Fruit fly (Drosophila melanogaster) whole organism, embryonic: ENCODE data around the gene CG10638.

Experiments
- Atf3 ChIP-seq: fragments of 200-800 bp; sonication (Bioruptor generic); optimal IDR thresholded peaks from 3 replicates; lab custom pipeline; 2016; ENCODE audit warnings: missing biosample characterization, missing genetic modification characterization
- CG10274 ChIP-seq: fragments of 200-800 bp; sonication (Bioruptor generic); optimal IDR thresholded peaks from 3 replicates; lab custom pipeline; 2017; ENCODE audit warnings: missing biosample characterization, mild to moderate bottlenecking, missing genetic modification characterization
- CG10565 ChIP-seq: fragments of 200-800 bp; sonication (Bioruptor generic); optimal IDR thresholded peaks from 3 replicates; lab custom pipeline; 2016; ENCODE audit warnings: missing biosample characterization, mild to moderate bottlenecking, missing genetic modification characterization
- CG10654 ChIP-seq: fragments of 200-800 bp; sonication (Bioruptor generic); optimal IDR thresholded peaks from 2 replicates; lab custom pipeline; 2016; ENCODE audit warnings: missing biosample characterization, missing genetic modification characterization
- CG13296 ChIP-seq: fragments of 200-800 bp; sonication (Bioruptor generic); optimal IDR thresholded peaks from 3 replicates; lab custom pipeline; 2018; ENCODE audit warnings: missing biosample characterization, mild to moderate bottlenecking, missing genetic modification characterization
- CG17802 ChIP-seq: fragments of 200-800 bp; sonication (Bioruptor generic); optimal IDR thresholded peaks from 2 replicates; lab custom pipeline; 2018; ENCODE audit warnings: missing biosample characterization, mild to moderate bottlenecking, missing genetic modification characterization, moderate library complexity
- CG34422 ChIP-seq: fragments of 200-800 bp; sonication (Bioruptor generic); IDR thresholded peaks from 3 replicates; pipeline ENCODE4 v1.3.6; 2022; ENCODE audit warnings: missing biosample characterization, missing genetic modification characterization
- CG3726 ChIP-seq: fragments of 200-800 bp; sonication (Bioruptor generic); IDR thresholded peaks from 3 replicates; pipeline ENCODE4, ENCODE4 v1.3.6; 2022; ENCODE audit warnings: missing biosample characterization, missing genetic modification characterization
- CG3847 ChIP-seq: fragments of 200-800 bp; sonication (Bioruptor generic); IDR thresholded peaks from 2 replicates; pipeline ENCODE4 v1.3.6; 2022; ENCODE audit warnings: missing biosample characterization, missing genetic modification characterization
- CG4617 ChIP-seq: fragments of 200-800 bp; sonication (Bioruptor generic); optimal IDR thresholded peaks from 3 replicates; lab custom pipeline; 2016; ENCODE audit warnings: missing biosample characterization, missing genetic modification characterization, borderline replicate concordance
- CG5180 ChIP-seq: fragments of 200-800 bp; sonication (Bioruptor generic); optimal IDR thresholded peaks from 3 replicates; lab custom pipeline; 2017; ENCODE audit warnings: missing biosample characterization, missing genetic modification characterization, mild to moderate bottlenecking, moderate library complexity, missing genetic modification reagents
- CG6254 ChIP-seq: fragments of 200-800 bp; sonication (Bioruptor generic); optimal IDR thresholded peaks from 3 replicates; lab custom pipeline; 2017; ENCODE audit warnings: mild to moderate bottlenecking, missing biosample characterization, missing genetic modification reagents, missing genetic modification characterization
- CG6654 ChIP-seq: fragments of 200-800 bp; sonication (Bioruptor generic); optimal IDR thresholded peaks from 2 replicates; lab custom pipeline; 2017; ENCODE audit warnings: missing biosample characterization, mild to moderate bottlenecking, missing genetic modification characterization
- CG7963 ChIP-seq: fragments of 200-800 bp; sonication (Bioruptor generic); IDR thresholded peaks from 3 replicates; pipeline ENCODE4 v1.3.6; 2022; ENCODE audit warnings: missing biosample characterization, missing genetic modification characterization; ENCODE audit not compliant: partially characterized antibody
- CG7987 ChIP-seq: fragments of 200-800 bp; sonication (Bioruptor generic); optimal IDR thresholded peaks from 2 replicates; lab custom pipeline; 2018; ENCODE audit warnings: missing biosample characterization, mild to moderate bottlenecking, missing genetic modification characterization, moderate library complexity
- CG8290 ChIP-seq, 3 experiments: fragments of 200-800 bp; sonication (Bioruptor generic); optimal IDR thresholded peaks; 2 replicates each; lab custom pipeline; 2016 to 2019; ENCODE audit warnings: missing biosample characterization in 3 of 3, missing genetic modification characterization in 3 of 3, mild to moderate bottlenecking in 2 of 3, moderate library complexity in 1 of 3
- CG8359 ChIP-seq: fragments of 200-800 bp; sonication (Bioruptor generic); optimal IDR thresholded peaks from 2 replicates; lab custom pipeline; 2017; ENCODE audit warnings: missing biosample characterization, mild to moderate bottlenecking, missing genetic modification characterization, borderline replicate concordance
- CG9437 ChIP-seq: fragments of 200-800 bp; sonication (Bioruptor generic); optimal IDR thresholded peaks from 2 replicates; lab custom pipeline; 2018; ENCODE audit warnings: missing biosample characterization, mild to moderate bottlenecking, missing genetic modification characterization
- Deaf1 ChIP-seq: fragments of 200-800 bp; optimal IDR thresholded peaks from 3 replicates; lab custom pipeline; 2019; ENCODE audit warnings: missing biosample characterization, mild to moderate bottlenecking, missing genetic modification characterization, moderate library complexity
- Elba2 ChIP-seq: fragments of 200-800 bp; sonication (Bioruptor generic); optimal IDR thresholded peaks from 3 replicates; lab custom pipeline; 2016; ENCODE audit warnings: missing biosample characterization, missing genetic modification characterization
- Gug ChIP-seq: fragments of 200-800 bp; sonication (Bioruptor generic); IDR thresholded peaks from 4 replicates; pipeline ENCODE4 v1.3.6; 2022; ENCODE audit warnings: missing biosample characterization, missing genetic modification characterization
- Hmr ChIP-seq: fragments of 200-800 bp; sonication (Bioruptor generic); optimal IDR thresholded peaks from 3 replicates; lab custom pipeline; 2017; ENCODE audit warnings: mild to moderate bottlenecking, missing biosample characterization, missing genetic modification reagents, missing genetic modification characterization
- Oli ChIP-seq: fragments of 200-800 bp; sonication (Bioruptor generic); optimal IDR thresholded peaks from 2 replicates; lab custom pipeline; 2018; ENCODE audit warnings: missing biosample characterization, mild to moderate bottlenecking, missing genetic modification characterization, moderate library complexity
- Poxn ChIP-seq: fragments of 200-800 bp; sonication (Bioruptor generic); IDR thresholded peaks from 2 replicates; pipeline ENCODE4 v1.3.6; 2022; ENCODE audit warnings: missing biosample characterization, missing genetic modification characterization
- Sox100B ChIP-seq: fragments of 200-800 bp; sonication (Bioruptor generic); optimal IDR thresholded peaks from 3 replicates; lab custom pipeline; 2018; ENCODE audit warnings: missing biosample characterization, mild to moderate bottlenecking, missing genetic modification characterization
- TFAM ChIP-seq: fragments of 200-800 bp; sonication (Bioruptor generic); optimal IDR thresholded peaks from 2 replicates; lab custom pipeline; 2017; ENCODE audit warnings: missing biosample characterization, missing genetic modification characterization, inconsistent platforms
- Trl ChIP-seq, 3 experiments: fragments of >200 bp in 2 of 3; fragments of 200-800 bp in 1 of 3; sonication (Bioruptor generic) in 1 of 3; optimal IDR thresholded peaks; 2 replicates in 1 of 3; 3 replicates in 2 of 3; lab custom pipeline; 2016 to 2017; ENCODE audit warnings: missing biosample characterization in 1 of 3, missing genetic modification characterization in 1 of 3
- ac ChIP-seq: fragments of 200-800 bp; sonication (Bioruptor generic); optimal IDR thresholded peaks from 3 replicates; lab custom pipeline; 2017; ENCODE audit warnings: missing biosample characterization, mild to moderate bottlenecking, missing genetic modification characterization
- az2 ChIP-seq: fragments of 200-800 bp; sonication (Bioruptor generic); optimal IDR thresholded peaks from 3 replicates; lab custom pipeline; 2016; ENCODE audit warnings: missing biosample characterization, missing genetic modification characterization
- bigmax ChIP-seq: fragments of 200-800 bp; sonication (Bioruptor generic); optimal IDR thresholded peaks from 2 replicates; lab custom pipeline; 2018; ENCODE audit warnings: missing biosample characterization, mild to moderate bottlenecking, missing genetic modification characterization
- cato ChIP-seq: fragments of 200-800 bp; sonication (Bioruptor generic); optimal IDR thresholded peaks from 2 replicates; lab custom pipeline; 2016; ENCODE audit warnings: missing biosample characterization, missing genetic modification characterization, borderline replicate concordance
- caup ChIP-seq: fragments of 200-800 bp; sonication (Bioruptor generic); optimal IDR thresholded peaks from 3 replicates; lab custom pipeline; 2017; ENCODE audit warnings: missing biosample characterization, mild to moderate bottlenecking, missing genetic modification characterization, moderate library complexity; ENCODE audit not compliant: severe bottlenecking
- danr ChIP-seq: fragments of 200-800 bp; sonication (Bioruptor generic); IDR thresholded peaks from 2 replicates; pipeline ENCODE4 v1.3.6; 2022; ENCODE audit warnings: missing biosample characterization, missing genetic modification characterization
- dpn ChIP-seq, 2 experiments: fragments of 200-800 bp; sonication (Bioruptor generic); optimal IDR thresholded peaks; 3 replicates each; lab custom pipeline; 2016; ENCODE audit warnings: missing biosample characterization in 2 of 2, missing genetic modification characterization in 2 of 2
- gce ChIP-seq: fragments of 200-800 bp; sonication (Bioruptor generic); IDR thresholded peaks from 3 replicates; pipeline ENCODE4 v1.3.6; 2022; ENCODE audit warnings: missing biosample characterization, missing genetic modification characterization
- jigr1 ChIP-seq: fragments of 200-800 bp; sonication (Bioruptor generic); IDR thresholded peaks from 3 replicates; pipeline ENCODE4 v1.3.6; 2022; ENCODE audit warnings: missing biosample characterization, missing genetic modification characterization
- knrl ChIP-seq: fragments of 200-800 bp; sonication (Bioruptor generic); IDR thresholded peaks from 3 replicates; pipeline ENCODE4 v1.3.6; 2022; ENCODE audit warnings: missing biosample characterization, missing genetic modification characterization; ENCODE audit not compliant: partially characterized antibody
- oc ChIP-seq: fragments of 200-800 bp; sonication (Bioruptor generic); optimal IDR thresholded peaks from 2 replicates; lab custom pipeline; 2018; ENCODE audit warnings: missing biosample characterization, mild to moderate bottlenecking, missing genetic modification characterization, moderate library complexity
- odd ChIP-seq: fragments of 200-800 bp; sonication (Bioruptor generic); optimal IDR thresholded peaks from 2 replicates; lab custom pipeline; 2017; ENCODE audit warnings: missing biosample characterization, mild to moderate bottlenecking, missing genetic modification characterization
- pb ChIP-seq: fragments of 200-800 bp; sonication (Bioruptor generic); optimal IDR thresholded peaks from 3 replicates; lab custom pipeline; 2016; ENCODE audit warnings: missing biosample characterization, missing genetic modification characterization
- pho ChIP-seq: fragments of 200-800 bp; sonication (Bioruptor generic); optimal IDR thresholded peaks from 2 replicates; lab custom pipeline; 2016; ENCODE audit warnings: missing biosample characterization, missing genetic modification characterization
- pita ChIP-seq: fragments of 200-800 bp; sonication (Bioruptor generic); optimal IDR thresholded peaks from 2 replicates; lab custom pipeline; 2017; ENCODE audit warnings: missing biosample characterization, mild to moderate bottlenecking, missing genetic modification characterization
- prd ChIP-seq, 3 experiments: fragments of >200 bp in 2 of 3; fragments of 200-800 bp in 1 of 3; sonication (Bioruptor generic) in 1 of 3; optimal IDR thresholded peaks in 2 of 3; IDR thresholded peaks in 1 of 3; 2 replicates in 2 of 3; 3 replicates in 1 of 3; pipeline versions ENCODE4 v1.3.6 to Lab custom; 2017 to 2022; ENCODE audit warnings: missing biosample characterization in 1 of 3, missing genetic modification characterization in 1 of 3
- pum ChIP-seq: fragments of 200-800 bp; sonication (Bioruptor generic); optimal IDR thresholded peaks from 2 replicates; lab custom pipeline; 2016; ENCODE audit warnings: missing biosample characterization, missing genetic modification characterization
- ranshi ChIP-seq: fragments of 200-800 bp; sonication (Bioruptor generic); IDR thresholded peaks from 2 replicates; pipeline ENCODE4 v1.3.6; 2022; ENCODE audit warnings: missing biosample characterization, missing genetic modification characterization
- salm ChIP-seq: fragments of 200-800 bp; sonication (Bioruptor generic); optimal IDR thresholded peaks from 2 replicates; lab custom pipeline; 2018; ENCODE audit warnings: missing biosample characterization, mild to moderate bottlenecking, missing genetic modification characterization
- unpg ChIP-seq: fragments of 200-800 bp; sonication (Bioruptor generic); optimal IDR thresholded peaks from 3 replicates; lab custom pipeline; 2018; ENCODE audit warnings: missing biosample characterization, mild to moderate bottlenecking, missing genetic modification characterization, moderate library complexity

The CG10638 gene

dm6 chr3L:12533392-12534070, 32.4 kb upstream of the CG10638 start, which contains the start of the genes Tsf2 and CG34242 (continued):
- no peak for TF ChIP-seq pita (GFP tag; lab: Kevin White, UChicago)
- TF ChIP-seq CG3726 (GFP tag; lab: Robert Waterston, UW) = peak; percentile 84; the same call in 2 of the 3 replicates
- TF ChIP-seq jigr1 (GFP tag; lab: Robert Waterston, UW) = peak; percentile 59; the same call in 2 of the 3 replicates
- peak; percentile 81 for TF ChIP-seq CG10654 (GFP tag; lab: Kevin White, UChicago)
- peak; percentile 45 for TF ChIP-seq CG8359 (GFP tag; lab: Kevin White, UChicago)
- no peak for TF ChIP-seq CG8290 (GFP tag; optimal IDR thresholded peaks at IDR 0.05; lab: Kevin White, UChicago)
- TF ChIP-seq CG8290 (tag; optimal IDR thresholded peaks at IDR 0.05; lab: Kevin White, UChicago) = no peak
- TF ChIP-seq unpg (GFP tag; lab: Kevin White, UChicago) = peak; percentile 64
- no peak for TF ChIP-seq knrl (GFP tag; lab: Robert Waterston, UW)
- TF ChIP-seq CG10274 (GFP tag; lab: Kevin White, UChicago) = no peak
- no peak for TF ChIP-seq Atf3 (GFP tag; lab: Kevin White, UChicago)
- TF ChIP-seq Sox100B = no peak
- no peak for TF ChIP-seq CG5180
- TF ChIP-seq Poxn (GFP tag; lab: Robert Waterston, UW) = peak; percentile 31; the same call in 1 of the 2 replicates
- peak; percentile 66 for TF ChIP-seq caup (GFP tag; lab: Kevin White, UChicago)
- TF ChIP-seq pum (GFP tag; lab: Kevin White, UChicago) = no peak
- no peak for TF ChIP-seq Deaf1
- TF ChIP-seq Oli (tag; lab: Kevin White, UChicago) = peak; percentile 23
- TF ChIP-seq Gug (GFP tag; lab: Robert Waterston, UW) = peak; percentile 91
- no peak for TF ChIP-seq CG7963 (GFP tag; lab: Robert Waterston, UW)
- TF ChIP-seq salm = peak; percentile 4
- TF ChIP-seq dpn (GFP tag; optimal IDR thresholded peaks at IDR 0.05; lab: Kevin White, UChicago) = peak in 1 of 2 experiments; percentile 6
- TF ChIP-seq TFAM (GFP tag; lab: Kevin White, UChicago) = no peak
- TF ChIP-seq bigmax (GFP tag; lab: Kevin White, UChicago) = no peak
- peak; percentile 78 for TF ChIP-seq danr
- no peak for TF ChIP-seq CG10565
- TF ChIP-seq CG6254 (GFP tag; lab: Kevin White, UChicago) = peak; percentile 56
- TF ChIP-seq Elba2 (GFP tag; lab: Kevin White, UChicago) = no peak
- no peak for TF ChIP-seq az2
- TF ChIP-seq prd (optimal IDR thresholded peaks at IDR 0.05; lab: Kevin White, UChicago) = no peak
- peak; percentile 96 for TF ChIP-seq prd (GFP tag; IDR thresholded peaks at IDR 0.05; lab: Robert Waterston, UW)
- peak; percentile 95 for TF ChIP-seq ranshi (GFP tag; lab: Robert Waterston, UW)
- TF ChIP-seq cato (GFP tag; lab: Kevin White, UChicago) = no peak
- no peak for TF ChIP-seq odd
- TF ChIP-seq CG9437 (GFP tag; lab: Kevin White, UChicago) = peak; percentile 34
- TF ChIP-seq gce = peak; percentile 94
- peak; percentile 49 for TF ChIP-seq CG6654
- TF ChIP-seq CG34422 = peak; percentile 92
- TF ChIP-seq CG4617 (GFP tag; lab: Kevin White, UChicago) = peak; percentile 26
- TF ChIP-seq Hmr = no peak
- TF ChIP-seq CG3847 (GFP tag; lab: Robert Waterston, UW) = peak; percentile 57
- TF ChIP-seq pb (GFP tag; lab: Kevin White, UChicago) = no peak
- TF ChIP-seq CG7987 (GFP tag; lab: Kevin White, UChicago) = peak; percentile 59
- TF ChIP-seq pho (GFP tag; lab: Kevin White, UChicago) = no peak
- TF ChIP-seq CG17802 = peak; percentile 42
- peak; percentile 78 for TF ChIP-seq CG13296 (GFP tag; lab: Kevin White, UChicago)
- no peak for TF ChIP-seq oc
- TF ChIP-seq Trl (optimal IDR thresholded peaks at IDR 0.05; lab: Kevin White, UChicago) = no peak
- no peak for TF ChIP-seq Trl (GFP tag; optimal IDR thresholded peaks at IDR 0.05; lab: Kevin White, UChicago)
- TF ChIP-seq ac (GFP tag; lab: Kevin White, UChicago) = no peak
